Worm (Caenorhabditis elegans): ENCODE results near the gene gmps-1.

- TF ChIP-seq pha-4 (tag; optimal IDR thresholded peaks at IDR 0.05) (no peak), gmeb-2 (tag; optimal IDR thresholded peaks at IDR 0.05) (no peak), unc-55 (GFP tag; optimal IDR thresholded peaks at IDR 0.05) (no peak), ama-1 (optimal IDR thresholded peaks at IDR 0.05) (no peak), syd-9 (tag; optimal IDR thresholded peaks at IDR 0.05) (no peak), sox-4 (tag; optimal IDR thresholded peaks at IDR 0.05) (no peak), ceh-48 (tag; optimal IDR thresholded peaks at IDR 0.05) (no peak), hlh-15 (tag; optimal IDR thresholded peaks at IDR 0.05) (no peak), C08G9.2 (tag; optimal IDR thresholded peaks at IDR 0.05) (no peak), nfya-1 (tag; optimal IDR thresholded peaks at IDR 0.05) (no peak), unc-86 (tag; optimal IDR thresholded peaks at IDR 0.05) (no peak), ets-4 (tag; optimal IDR thresholded peaks at IDR 0.05) (no peak)
Measured at ce11 chrII:10870698-10871097, 2.2 kb upstream of the gmps-1 start.
